Fruit fly (Drosophila melanogaster): Measurements from ENCODE around the gene rump.

Gene rump

DNA sequence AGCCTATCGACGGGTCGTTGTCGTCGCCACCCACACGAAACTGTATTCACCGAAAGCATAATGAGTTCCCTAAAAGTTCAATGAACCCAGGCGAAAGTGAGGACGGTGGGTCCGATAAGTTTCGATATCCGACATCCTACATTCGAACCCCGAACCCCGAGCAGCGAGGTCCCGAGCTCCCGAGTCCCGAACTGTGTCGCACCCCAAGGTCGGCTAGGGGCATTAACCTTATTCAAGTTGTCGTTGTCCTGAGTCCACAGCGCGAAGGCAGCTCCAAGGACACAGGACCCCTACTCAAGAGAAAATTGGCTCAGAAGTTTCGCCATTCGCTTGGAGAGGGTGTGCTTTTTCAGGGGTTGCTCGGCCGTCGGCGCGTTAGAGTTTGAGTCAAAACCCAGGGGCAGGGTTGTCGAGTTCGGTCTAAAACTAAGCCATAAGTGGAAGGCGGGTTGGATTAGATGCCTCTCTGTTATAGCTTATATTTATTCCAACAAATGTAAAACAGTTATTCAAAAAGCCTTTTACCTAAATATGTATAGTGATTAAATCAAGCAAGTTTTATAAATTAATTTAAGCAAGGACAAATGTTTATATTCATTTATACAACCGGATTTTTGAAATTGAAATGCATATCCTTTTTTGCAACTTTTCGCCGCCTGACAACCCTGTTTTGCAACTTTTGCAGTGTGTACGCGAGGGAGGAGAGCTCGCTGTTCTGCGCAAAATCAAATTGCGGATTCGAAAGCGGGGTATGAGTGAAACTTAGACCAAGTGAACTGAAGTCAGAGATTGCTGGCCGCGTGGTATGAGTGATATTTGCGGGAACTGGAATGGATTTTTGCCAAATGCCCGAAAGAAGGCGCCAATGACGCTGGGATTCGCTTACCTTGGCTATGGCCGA is 50.5 kb downstream of the rump start (continued):
- TF ChIP-seq HLH54F (GFP tag; optimal IDR thresholded peaks at IDR 0.05) (peak; percentile 52), CG1024 (GFP tag; IDR thresholded peaks at IDR 0.05) (no peak), grn (GFP tag; optimal IDR thresholded peaks at IDR 0.05) (no peak), CG7963 (GFP tag; IDR thresholded peaks at IDR 0.05; ENCODE audit: partially characterized antibody) (no peak), CG11456 (GFP tag; IDR thresholded peaks at IDR 0.05) (no peak), ac (GFP tag; optimal IDR thresholded peaks at IDR 0.05) (no peak), ap (GFP tag; IDR thresholded peaks at IDR 0.05) (no peak), CG15011 (GFP tag; optimal IDR thresholded peaks at IDR 0.05) (peak; percentile 57), Ada2b (GFP tag; IDR thresholded peaks at IDR 0.05) (peak; percentile 57), slbo (GFP tag; IDR thresholded peaks at IDR 0.05) (peak; percentile 74), schlank (tag; optimal IDR thresholded peaks at IDR 0.05) (peak; percentile 46), Hr51 (GFP tag; optimal IDR thresholded peaks at IDR 0.05) (peak; percentile 51 to 83), CG4424 (GFP tag; optimal IDR thresholded peaks at IDR 0.05) (peak; percentile 31), CG7372 (GFP tag; IDR thresholded peaks at IDR 0.05) (peak; percentile 40; the same call in 1 of the 2 replicates), Ssrp (tag; optimal IDR thresholded peaks at IDR 0.05) (peak; percentile 37), CkIIα-i1 (GFP tag; IDR thresholded peaks at IDR 0.05) (no peak), chif (GFP tag; optimal IDR thresholded peaks at IDR 0.05) (peak in 1 of 2 experiments; percentile 34), org-1 (GFP tag; optimal IDR thresholded peaks at IDR 0.05) (peak; percentile 79), zen (tag; optimal IDR thresholded peaks at IDR 0.05) (no peak), gfzf (GFP tag; optimal IDR thresholded peaks at IDR 0.05) (no peak), CG16815 (GFP tag; optimal IDR thresholded peaks at IDR 0.05) (peak; percentile 17), CG2129 (GFP tag; IDR thresholded peaks at IDR 0.05; ENCODE audit: partially characterized antibody) (no peak), nerfin-2 (GFP tag; IDR thresholded peaks at IDR 0.05; ENCODE audit: partially characterized antibody) (no peak), CG43689 (GFP tag; IDR thresholded peaks at IDR 0.05) (no peak), jumu (GFP tag; optimal IDR thresholded peaks at IDR 0.05) (peak; percentile 46), ash1 (GFP tag; optimal IDR thresholded peaks at IDR 0.05) (no peak), CG13624 (GFP tag; optimal IDR thresholded peaks at IDR 0.05) (peak; percentile 60), croc (GFP tag; conservative IDR thresholded peaks at IDR 0.05) (peak; percentile 45), en (GFP tag; optimal IDR thresholded peaks at IDR 0.05) (no peak), CG9932 (GFP tag; IDR thresholded peaks at IDR 0.05) (peak; percentile 65), usp (GFP tag; optimal IDR thresholded peaks at IDR 0.05) (no peak), Poxn (GFP tag; IDR thresholded peaks at IDR 0.05) (no peak), Ravus (GFP tag; IDR thresholded peaks at IDR 0.05) (no peak), CG6813 (GFP tag; optimal IDR thresholded peaks at IDR 0.05) (peak; percentile 73), mam (GFP tag; optimal IDR thresholded peaks at IDR 0.05) (peak; percentile 50), CG18619 (GFP tag; optimal IDR thresholded peaks at IDR 0.05) (peak; percentile 72), ab (GFP tag; optimal IDR thresholded peaks at IDR 0.05) (no peak), CG6765 (GFP tag; optimal IDR thresholded peaks at IDR 0.05) (peak; percentile 71), da (GFP tag; optimal IDR thresholded peaks at IDR 0.05) (no peak), CG2889 (GFP tag; IDR thresholded peaks at IDR 0.05) (no peak), CG7987 (GFP tag; optimal IDR thresholded peaks at IDR 0.05) (peak; percentile 1), CG12391 (tag; optimal IDR thresholded peaks at IDR 0.05) (peak; percentile 71), CrebB (tag; optimal IDR thresholded peaks at IDR 0.05) (peak; percentile 52), CG9876 (GFP tag; optimal IDR thresholded peaks at IDR 0.05) (no peak), rib (GFP tag; IDR thresholded peaks at IDR 0.05) (no peak), wor (GFP tag; IDR thresholded peaks at IDR 0.05) (peak; percentile 31; the same call in 1 of the 2 replicates), tio (GFP tag; optimal IDR thresholded peaks at IDR 0.05) (peak; percentile 33), HLH4C (GFP tag; IDR thresholded peaks at IDR 0.05; ENCODE audit: partially characterized antibody) (no peak), CG9215 (GFP tag; IDR thresholded peaks at IDR 0.05) (peak; percentile 67)
